Worm (Caenorhabditis elegans): ENCODE measurements around the gene fezf-1.

fezf-1 gene

ce11 chrIV:13464620-13465019 lies 1.3 kb upstream of the fezf-1 start:
- TF ChIP-seq ceh-44 (GFP tag; IDR thresholded peaks at IDR 0.05) (0 out of 2 replicates have a peak, but pooled peaks have one; percentile 30), madf-9 (GFP tag; conservative IDR thresholded peaks at IDR 0.05) (0 out of 2 replicates have a peak, but pooled peaks have one; percentile 11)

- TF ChIP-seq fos-1 (tag; optimal IDR thresholded peaks at IDR 0.05) (no peak), mxl-2 (GFP tag; conservative IDR thresholded peaks at IDR 0.05) (no peak), ceh-44 (GFP tag; IDR thresholded peaks at IDR 0.05) (no peak), ztf-11 (tag; optimal IDR thresholded peaks at IDR 0.05) (no peak), tra-1 (GFP tag; IDR thresholded peaks at IDR 0.05) (no peak), daf-19 (GFP tag; conservative IDR thresholded peaks at IDR 0.05) (no peak), lin-1 (GFP tag; IDR thresholded peaks at IDR 0.05) (no peak)
Observed at ce11 chrIV:13472011-13472410, 6.1 kb downstream of the fezf-1 start, which contains the start of the genes ttbk-8.1 and Y38H8A.4. TSS of gene ttbk-8.1 (plus strand) at chrIV:13472311. TSS of gene Y38H8A.4 (minus strand) at chrIV:13472376.

ce11 chrIV:13474132-13474531 lies 8.2 kb downstream of the fezf-1 start, which contains the start of gene Y38H8A.2:
TSS of gene Y38H8A.2 (plus strand) at chrIV:13474432.
- TF ChIP-seq zip-2 (tag; optimal IDR thresholded peaks at IDR 0.05) (no peak), nhr-6 (tag; optimal IDR thresholded peaks at IDR 0.05) (no peak), attf-4 (tag; optimal IDR thresholded peaks at IDR 0.05) (no peak), fkh-10 (GFP tag; optimal IDR thresholded peaks at IDR 0.05) (no peak), snpc-4 (tag; optimal IDR thresholded peaks at IDR 0.05) (no peak), dpl-1 (GFP tag; optimal IDR thresholded peaks at IDR 0.05) (no peak), vab-7 (GFP tag; IDR thresholded peaks at IDR 0.05) (no peak), lin-39 (tag; optimal IDR thresholded peaks at IDR 0.05) (no peak), arid-1 (GFP tag; conservative IDR thresholded peaks at IDR 0.05) (no peak), nhr-76 (tag; optimal IDR thresholded peaks at IDR 0.05) (no peak)

- TF ChIP-seq mes-2 (tag; optimal IDR thresholded peaks at IDR 0.05; ENCODE audit: poor library complexity, severe bottlenecking), result no peak
- TF ChIP-seq hlh-11 (tag; optimal IDR thresholded peaks at IDR 0.05), result no peak
- TF ChIP-seq nhr-10 (tag; optimal IDR thresholded peaks at IDR 0.05), result no peak
- no peak for TF ChIP-seq lsy-2 (tag; optimal IDR thresholded peaks at IDR 0.05)
- TF ChIP-seq snpc-1.2 (GFP tag; IDR thresholded peaks at IDR 0.05), result no peak
- TF ChIP-seq nhr-76 (tag; optimal IDR thresholded peaks at IDR 0.05), result no peak
- TF ChIP-seq php-3 (GFP tag; IDR thresholded peaks at IDR 0.05), result no peak
- TF ChIP-seq fos-1 (tag; optimal IDR thresholded peaks at IDR 0.05), result no peak
Observed at ce11 chrIV:13482469-13482868, 16.6 kb downstream of the fezf-1 start, which contains the start of gene Y38H8A.1. TSS of gene Y38H8A.1 (plus strand) at chrIV:13482769.

- TF ChIP-seq T26A8.4 (GFP tag; IDR thresholded peaks at IDR 0.05), result 0 out of 2 replicates have a peak, but pooled peaks have one; percentile 28
- no peak for TF ChIP-seq unc-39 (tag; optimal IDR thresholded peaks at IDR 0.05)
- TF ChIP-seq unc-62 (GFP tag; optimal IDR thresholded peaks at IDR 0.05 in 1 of 2), result peak in 1 of 2 experiments; percentile 79
- TF ChIP-seq unc-62 (tag; optimal IDR thresholded peaks at IDR 0.05), result no peak
- TF ChIP-seq nhr-77 (tag; optimal IDR thresholded peaks at IDR 0.05), result no peak
- no peak for TF ChIP-seq dmd-6 (GFP tag; IDR thresholded peaks at IDR 0.05)
- TF ChIP-seq nhr-28 (tag; optimal IDR thresholded peaks at IDR 0.05), result no peak
Observed at ce11 chrIV:13483596-13483995, 17.7 kb downstream of the fezf-1 start.

- TF ChIP-seq ceh-62 (tag; optimal IDR thresholded peaks at IDR 0.05) (no peak), hif-1 (tag; optimal IDR thresholded peaks at IDR 0.05) (peak in 1 of 2 experiments; percentile 71), nhr-102 (tag; optimal IDR thresholded peaks at IDR 0.05) (no peak), php-3 (GFP tag; IDR thresholded peaks at IDR 0.05) (no peak), unc-130 (GFP tag; optimal IDR thresholded peaks at IDR 0.05) (no peak), lin-38 (GFP tag; IDR thresholded peaks at IDR 0.05) (0 out of 2 replicates have a peak, but pooled peaks have one; percentile 29), rbr-2 (tag; optimal IDR thresholded peaks at IDR 0.05) (no peak), dmd-6 (GFP tag; IDR thresholded peaks at IDR 0.05) (0 out of 2 replicates have a peak, but pooled peaks have one; percentile 9), mes-2 (tag; optimal IDR thresholded peaks at IDR 0.05; ENCODE audit: poor library complexity, severe bottlenecking) (peak; percentile 85)
Observed at ce11 chrIV:13487019-13487418, 21.1 kb downstream of the fezf-1 start.
